Worm (Caenorhabditis elegans) whole organism, L1 larva: ENCODE results near the gene meg-2.
A peak's percentile ranks its signal among the peaks of the same experiment; 100 is the strongest.

Experiments
- C16A3.4 ChIP-seq: fragments of 150-350 bp; optimal IDR thresholded peaks from 2 replicates; lab custom pipeline; 2014; ENCODE audit warnings: missing biosample characterization, missing genetic modification characterization
- C34B4.2 ChIP-seq: sonication (generic microtip); optimal IDR thresholded peaks from 2 replicates; lab custom pipeline; 2017; ENCODE audit warnings: mild to moderate bottlenecking, missing genetic modification characterization, missing compliant biosample characterization
- F16B12.6 ChIP-seq: fragments of 150-350 bp; optimal IDR thresholded peaks from 2 replicates; lab custom pipeline; 2014; ENCODE audit warnings: missing biosample characterization, missing genetic modification characterization
- Y116A8C.19 ChIP-seq: sonication (generic microtip); optimal IDR thresholded peaks from 2 replicates; lab custom pipeline; 2016; ENCODE audit warnings: missing compliant biosample characterization, missing genetic modification characterization, borderline replicate concordance
- aha-1 ChIP-seq: fragments of 150-350 bp; optimal IDR thresholded peaks from 2 replicates; lab custom pipeline; 2014; ENCODE audit warnings: missing biosample characterization, missing genetic modification characterization
- ama-1 ChIP-seq: fragments of 150-350 bp; optimal IDR thresholded peaks from 2 replicates; lab custom pipeline; 2014
- ceh-82 ChIP-seq, 3 experiments: fragments of 150-350 bp in 1 of 3; sonication (generic microtip) in 2 of 3; optimal IDR thresholded peaks; 2 replicates each; lab custom pipeline; 2014 to 2017; ENCODE audit warnings: missing biosample characterization in 3 of 3, missing genetic modification characterization in 3 of 3
- ceh-88 ChIP-seq: fragments of 200-800 bp; sonication (Bioruptor generic); IDR thresholded peaks from 2 replicates; pipeline ENCODE4 v1.3.6; 2022; ENCODE audit warnings: missing genetic modification characterization, missing compliant biosample characterization
- ceh-90 ChIP-seq: sonication (generic microtip); optimal IDR thresholded peaks from 2 replicates; lab custom pipeline; 2016; ENCODE audit warnings: missing genetic modification characterization, missing compliant biosample characterization
- dsc-1 ChIP-seq: sonication (generic microtip); optimal IDR thresholded peaks from 2 replicates; lab custom pipeline; 2016; ENCODE audit warnings: mild to moderate bottlenecking, missing genetic modification characterization, missing compliant biosample characterization
- efl-3 ChIP-seq: fragments of 200-800 bp; sonication (Bioruptor generic); optimal IDR thresholded peaks from 2 replicates; lab custom pipeline; 2018; ENCODE audit warnings: mild to moderate bottlenecking, missing genetic modification characterization, missing compliant biosample characterization
- egl-27 ChIP-seq, 2 experiments: fragments of 150-350 bp in 1 of 2; sonication (generic microtip); optimal IDR thresholded peaks; 3 replicates each; lab custom pipeline; 2017 to 2018; ENCODE audit warnings: missing biosample characterization in 2 of 2, missing genetic modification characterization in 2 of 2, missing genetic modification reagents in 2 of 2
- elt-3 ChIP-seq, 6 experiments: fragments of 150-350 bp in 1 of 6; sonication (generic microtip); optimal IDR thresholded peaks; 2 replicates each; lab custom pipeline; 2017 to 2018; ENCODE audit warnings: missing biosample characterization in 6 of 6, missing genetic modification characterization in 6 of 6, inconsistent platforms in 1 of 6
- fkh-10 ChIP-seq: sonication (generic microtip); optimal IDR thresholded peaks from 2 replicates; lab custom pipeline; 2017; ENCODE audit warnings: missing biosample characterization, missing genetic modification reagents, missing genetic modification characterization
- fkh-4 ChIP-seq: sonication (generic microtip); optimal IDR thresholded peaks from 2 replicates; lab custom pipeline; 2016; ENCODE audit warnings: missing compliant biosample characterization, missing genetic modification characterization, borderline replicate concordance
- fkh-8 ChIP-seq: sonication (generic microtip); optimal IDR thresholded peaks from 2 replicates; lab custom pipeline; 2016; ENCODE audit warnings: mild to moderate bottlenecking, missing genetic modification characterization, missing compliant biosample characterization
- fos-1 ChIP-seq: fragments of 150-350 bp; optimal IDR thresholded peaks from 2 replicates; lab custom pipeline; 2014; ENCODE audit warnings: missing biosample characterization, missing genetic modification characterization
- grh-1 ChIP-seq: fragments of 200-800 bp; sonication (Bioruptor generic); IDR thresholded peaks from 2 replicates; pipeline ENCODE4 v1.3.6; 2022; ENCODE audit warnings: missing genetic modification reagents, missing genetic modification characterization, missing compliant biosample characterization
- hlh-17 ChIP-seq: fragments of 200-800 bp; sonication (Bioruptor generic); optimal IDR thresholded peaks from 2 replicates; lab custom pipeline; 2018; ENCODE audit warnings: missing genetic modification characterization, mild to moderate bottlenecking, missing compliant biosample characterization, moderate library complexity, borderline replicate concordance
- hpl-2 ChIP-seq: fragments of 150-350 bp; optimal IDR thresholded peaks from 2 replicates; lab custom pipeline; 2014; ENCODE audit warnings: missing biosample characterization, missing genetic modification reagents, missing genetic modification characterization
- isw-1 ChIP-seq: fragments of 200-800 bp; sonication (Bioruptor generic); IDR thresholded peaks from 2 replicates; pipeline ENCODE4 v1.3.6; 2022; ENCODE audit warnings: missing genetic modification characterization, missing compliant biosample characterization
- lin-15B ChIP-seq: fragments of 150-350 bp; sonication (generic microtip); optimal IDR thresholded peaks from 3 replicates; lab custom pipeline; 2014; ENCODE audit warnings: missing biosample characterization, missing genetic modification characterization
- lin-35 ChIP-seq, 2 experiments: fragments of 150-350 bp; optimal IDR thresholded peaks; 2 replicates each; lab custom pipeline; 2014; ENCODE audit warnings: missing biosample characterization in 2 of 2, missing genetic modification characterization in 2 of 2, missing genetic modification reagents in 2 of 2
- lin-39 ChIP-seq: fragments of 150-350 bp; optimal IDR thresholded peaks from 2 replicates; lab custom pipeline; 2014; ENCODE audit warnings: missing biosample characterization, missing genetic modification reagents, missing genetic modification characterization
- lir-3 ChIP-seq: sonication (generic microtip); optimal IDR thresholded peaks from 2 replicates; lab custom pipeline; 2016; ENCODE audit warnings: mild to moderate bottlenecking, missing genetic modification characterization, moderate library complexity, missing compliant biosample characterization; ENCODE audit not compliant: poor library complexity
- mab-9 ChIP-seq: fragments of 200-800 bp; sonication (Bioruptor generic); IDR thresholded peaks from 2 replicates; pipeline ENCODE4 v1.3.6; 2022; ENCODE audit warnings: missing genetic modification reagents, missing genetic modification characterization, missing compliant biosample characterization
- mdl-1 ChIP-seq, 2 experiments: fragments of 150-350 bp; optimal IDR thresholded peaks; 2 replicates each; lab custom pipeline; 2014 to 2017; ENCODE audit warnings: missing biosample characterization in 2 of 2, missing genetic modification characterization in 2 of 2, inconsistent platforms in 1 of 2
- mep-1 ChIP-seq: fragments of 150-350 bp; optimal IDR thresholded peaks from 2 replicates; lab custom pipeline; 2014; ENCODE audit warnings: missing biosample characterization, missing genetic modification characterization
- nhr-11 ChIP-seq: fragments of 150-350 bp; optimal IDR thresholded peaks from 2 replicates; lab custom pipeline; 2014; ENCODE audit warnings: missing biosample characterization, missing genetic modification characterization
- nhr-28 ChIP-seq: fragments of 150-350 bp; optimal IDR thresholded peaks from 2 replicates; lab custom pipeline; 2014; ENCODE audit warnings: missing biosample characterization, missing genetic modification characterization
- nhr-47 ChIP-seq: sonication (generic microtip); optimal IDR thresholded peaks from 2 replicates; lab custom pipeline; 2016; ENCODE audit warnings: mild to moderate bottlenecking, missing genetic modification characterization, moderate library complexity, missing compliant biosample characterization
- nhr-85 ChIP-seq: sonication (generic microtip); peaks from one replicate; lab custom pipeline; 2016; ENCODE audit warnings: missing genetic modification characterization, inconsistent platforms, missing compliant biosample characterization
- nhr-90 ChIP-seq: sonication (generic microtip); optimal IDR thresholded peaks from 2 replicates; lab custom pipeline; 2016; ENCODE audit warnings: mild to moderate bottlenecking, missing genetic modification characterization, missing compliant biosample characterization; ENCODE audit not compliant: poor library complexity
- pag-3 ChIP-seq: sonication (generic microtip); optimal IDR thresholded peaks from 2 replicates; lab custom pipeline; 2017; ENCODE audit warnings: missing genetic modification characterization, mild to moderate bottlenecking, missing compliant biosample characterization, antibody characterized with exemption, borderline replicate concordance; ENCODE audit not compliant: insufficient read depth
- rnt-1 ChIP-seq: sonication (generic microtip); optimal IDR thresholded peaks from 2 replicates; lab custom pipeline; 2016; ENCODE audit warnings: mild to moderate bottlenecking, missing genetic modification characterization, moderate library complexity, missing compliant biosample characterization
- sox-4 ChIP-seq: sonication (generic microtip); optimal IDR thresholded peaks from 2 replicates; lab custom pipeline; 2016; ENCODE audit warnings: missing genetic modification characterization, missing compliant biosample characterization
- unc-30 ChIP-seq: sonication (generic microtip); optimal IDR thresholded peaks from 2 replicates; lab custom pipeline; 2017; ENCODE audit warnings: missing biosample characterization, missing genetic modification characterization
- unc-86 ChIP-seq: sonication (generic microtip); optimal IDR thresholded peaks from 2 replicates; lab custom pipeline; 2016; ENCODE audit warnings: missing genetic modification characterization, missing compliant biosample characterization
- vab-15 ChIP-seq: sonication (generic microtip); optimal IDR thresholded peaks from 2 replicates; lab custom pipeline; 2017; ENCODE audit warnings: missing genotype, mild to moderate bottlenecking, missing genetic modification characterization, missing compliant biosample characterization
- xbp-1 ChIP-seq: sonication (generic microtip); optimal IDR thresholded peaks from 2 replicates; lab custom pipeline; 2016; ENCODE audit warnings: missing genetic modification characterization, missing compliant biosample characterization
- zag-1 ChIP-seq: fragments of 150-350 bp; optimal IDR thresholded peaks from 2 replicates; lab custom pipeline; 2014; ENCODE audit warnings: missing biosample characterization, missing genetic modification characterization
- zip-4 ChIP-seq: fragments of 200-800 bp; sonication (Bioruptor generic); optimal IDR thresholded peaks from 2 replicates; lab custom pipeline; 2018; ENCODE audit warnings: mild to moderate bottlenecking, missing genetic modification characterization, moderate library complexity, missing compliant biosample characterization
- ztf-11 ChIP-seq, 2 experiments: sonication (generic microtip); optimal IDR thresholded peaks; 2 replicates each; lab custom pipeline; 2016 to 2017; ENCODE audit warnings: missing genetic modification characterization in 2 of 2, missing biosample characterization in 1 of 2, missing compliant biosample characterization in 1 of 2
- ztf-4 ChIP-seq: fragments of 150-350 bp; optimal IDR thresholded peaks from 2 replicates; lab custom pipeline; 2014; ENCODE audit warnings: missing biosample characterization, missing genetic modification characterization

The meg-2 gene

ce11 chrX:13969257-13969968 is 43.5 kb upstream of the meg-2 start (continued):
- TF ChIP-seq C16A3.4 (peak; percentile 11), egl-27 (tag; optimal IDR thresholded peaks at IDR 0.05; lab: Kevin White, UChicago) (no peak), hlh-17 (no peak), nhr-85 (peak; percentile 85), zag-1 (tag; lab: Kevin White, UChicago) (peak; percentile 35), mdl-1 (tag; optimal IDR thresholded peaks at IDR 0.05; lab: Kevin White, UChicago) (peak in 1 of 2 experiments; percentile 55), ama-1 (no peak), isw-1 (peak; percentile 43), lin-39 (peak; percentile 3), ceh-90 (no peak), xbp-1 (peak; percentile 59), efl-3 (no peak), ceh-88 (GFP tag; lab: Robert Waterston, UW) (peak; percentile 55; the same call in 1 of the 2 replicates), pag-3 (tag; lab: Kevin White, UChicago) (no peak), fkh-8 (peak; percentile 93), aha-1 (tag; lab: Kevin White, UChicago) (no peak), grh-1 (no peak), lin-35 (GFP tag; optimal IDR thresholded peaks at IDR 0.05; lab: Kevin White, UChicago) (peak; percentile 19 to 67), lir-3 (tag; lab: Kevin White, UChicago) (peak; percentile 55), C34B4.2 (tag; lab: Kevin White, UChicago) (no peak), mab-9 (GFP tag; lab: Robert Waterston, UW) (peak; percentile 63; the same call in 1 of the 2 replicates), F16B12.6 (no peak), mep-1 (tag; lab: Kevin White, UChicago) (peak; percentile 61), Y116A8C.19 (tag; lab: Kevin White, UChicago) (no peak), nhr-28 (tag; lab: Kevin White, UChicago) (no peak), nhr-47 (tag; lab: Kevin White, UChicago) (peak; percentile 81), unc-86 (tag; lab: Kevin White, UChicago) (peak; percentile 80), sox-4 (tag; lab: Kevin White, UChicago) (no peak), ztf-11 (tag; optimal IDR thresholded peaks at IDR 0.05; lab: Kevin White, UChicago) (peak in 1 of 2 experiments; percentile 58), elt-3 (tag; optimal IDR thresholded peaks at IDR 0.05; lab: Kevin White, UChicago) (no peak), fkh-4 (tag; lab: Kevin White, UChicago) (no peak), ceh-82 (tag; optimal IDR thresholded peaks at IDR 0.05; lab: Kevin White, UChicago) (peak; percentile 30 to 50 (median 49)), nhr-11 (no peak), nhr-90 (tag; lab: Kevin White, UChicago) (peak; percentile 42), dsc-1 (tag; lab: Kevin White, UChicago) (peak; percentile 68), fos-1 (tag; lab: Kevin White, UChicago) (peak; percentile 59), lin-15B (tag; lab: Kevin White, UChicago) (no peak), fkh-10 (peak; percentile 96), rnt-1 (tag; lab: Kevin White, UChicago) (peak; percentile 81), hpl-2 (GFP tag; lab: Kevin White, UChicago) (peak; percentile 23), zip-4 (GFP tag; lab: Kevin White, UChicago) (no peak), unc-30 (no peak)

ce11 chrX:13968292-13968691 is 42.4 kb upstream of the meg-2 start, which contains the start of gene pqn-39:
pqn-39 (minus strand) TSS chrX:13968676.
- TF ChIP-seq ztf-4 (tag; lab: Kevin White, UChicago) (no peak), ceh-88 (GFP tag; lab: Robert Waterston, UW) (no peak), ceh-90 (no peak), isw-1 (no peak), mdl-1 (tag; optimal IDR thresholded peaks at IDR 0.05; lab: Kevin White, UChicago) (no peak), nhr-85 (peak; percentile 61), nhr-47 (tag; lab: Kevin White, UChicago) (no peak), vab-15 (tag; lab: Kevin White, UChicago) (no peak)
